Fruit fly (Drosophila melanogaster) whole organism, embryonic: Measurements from ENCODE around the gene CG17359.

Experiments
- Atf6 ChIP-seq: fragments of 200-800 bp; sonication (Bioruptor generic); IDR thresholded peaks from 2 replicates; pipeline ENCODE4 v1.3.6; 2022; ENCODE audit warnings: missing biosample characterization, missing genetic modification characterization
- Blimp-1 ChIP-seq: fragments of 200-800 bp; sonication (Bioruptor generic); optimal IDR thresholded peaks from 3 replicates; lab custom pipeline; 2018; ENCODE audit warnings: missing biosample characterization, missing genetic modification characterization, mild to moderate bottlenecking, moderate library complexity, missing genetic modification reagents
- C15 ChIP-seq: fragments of 200-800 bp; sonication (Bioruptor generic); IDR thresholded peaks from 3 replicates; pipeline ENCODE4 v1.3.6; 2022; ENCODE audit warnings: missing biosample characterization, missing genetic modification characterization
- CG10321 ChIP-seq: fragments of 200-800 bp; sonication (Bioruptor generic); IDR thresholded peaks from 2 replicates; pipeline ENCODE4 v1.3.6; 2022; ENCODE audit warnings: missing biosample characterization, missing genetic modification characterization
- CG10366 ChIP-seq: fragments of 200-800 bp; sonication (Bioruptor generic); IDR thresholded peaks from 2 replicates; pipeline ENCODE4 v1.3.6; 2022; ENCODE audit warnings: missing biosample characterization, missing genetic modification characterization
- CG11695 ChIP-seq: fragments of 200-800 bp; sonication (Bioruptor generic); IDR thresholded peaks from 3 replicates; pipeline ENCODE4 v1.3.6; 2022; ENCODE audit warnings: missing biosample characterization, missing genetic modification characterization
- CG11696 ChIP-seq: fragments of 200-800 bp; sonication (Bioruptor generic); IDR thresholded peaks from 2 replicates; pipeline ENCODE4 v1.3.6; 2022; ENCODE audit warnings: missing biosample characterization, missing genetic modification characterization
- CG13296 ChIP-seq: fragments of 200-800 bp; sonication (Bioruptor generic); optimal IDR thresholded peaks from 3 replicates; lab custom pipeline; 2018; ENCODE audit warnings: missing biosample characterization, mild to moderate bottlenecking, missing genetic modification characterization
- CG14965 ChIP-seq: fragments of 200-800 bp; sonication (Bioruptor generic); optimal IDR thresholded peaks from 2 replicates; lab custom pipeline; 2016; ENCODE audit warnings: missing biosample characterization, missing genetic modification characterization, borderline replicate concordance
- CG15479 ChIP-seq: fragments of 200-800 bp; sonication (Bioruptor generic); optimal IDR thresholded peaks from 3 replicates; lab custom pipeline; 2019; ENCODE audit warnings: missing biosample characterization, mild to moderate bottlenecking, missing genetic modification characterization, moderate library complexity
- CG15514 ChIP-seq: fragments of 200-800 bp; sonication (Bioruptor generic); optimal IDR thresholded peaks from 3 replicates; lab custom pipeline; 2017; ENCODE audit warnings: missing biosample characterization, missing genetic modification characterization, mild to moderate bottlenecking, moderate library complexity, missing genetic modification reagents
- CG17328 ChIP-seq: fragments of 200-800 bp; sonication (Bioruptor generic); IDR thresholded peaks from 2 replicates; pipeline ENCODE4 v1.3.6; 2022; ENCODE audit warnings: missing biosample characterization, missing genetic modification characterization
- CG18764 ChIP-seq: fragments of 200-800 bp; sonication (Bioruptor generic); optimal IDR thresholded peaks from 3 replicates; lab custom pipeline; 2016; ENCODE audit warnings: missing biosample characterization, missing genetic modification characterization
- CG30020 ChIP-seq: fragments of 200-800 bp; optimal IDR thresholded peaks from 2 replicates; lab custom pipeline; 2019; ENCODE audit warnings: missing biosample characterization, mild to moderate bottlenecking, missing genetic modification characterization, moderate library complexity
- CG32767 ChIP-seq: fragments of 200-800 bp; sonication (Bioruptor generic); IDR thresholded peaks from 2 replicates; pipeline ENCODE4 v1.3.6; 2022; ENCODE audit warnings: missing biosample characterization, missing genetic modification characterization
- CG3407 ChIP-seq: fragments of 200-800 bp; sonication (Bioruptor generic); optimal IDR thresholded peaks from 2 replicates; lab custom pipeline; 2018; ENCODE audit warnings: missing biosample characterization, mild to moderate bottlenecking, missing genetic modification characterization
- CG5953 ChIP-seq: fragments of 200-800 bp; sonication (Bioruptor generic); IDR thresholded peaks from 2 replicates; pipeline ENCODE4 v1.3.6; 2022; ENCODE audit warnings: missing biosample characterization, missing genetic modification characterization
- CG9727 ChIP-seq: fragments of 200-800 bp; sonication (Bioruptor generic); optimal IDR thresholded peaks from 3 replicates; lab custom pipeline; 2017; ENCODE audit warnings: missing biosample characterization, mild to moderate bottlenecking, missing genetic modification characterization
- CHES-1-like ChIP-seq: fragments of 200-800 bp; sonication (Bioruptor generic); optimal IDR thresholded peaks from 2 replicates; lab custom pipeline; 2016; ENCODE audit warnings: missing biosample characterization, missing genetic modification characterization
- Drgx ChIP-seq: fragments of 200-800 bp; sonication (Bioruptor generic); IDR thresholded peaks from 2 replicates; pipeline ENCODE4 v1.3.6; 2022; ENCODE audit warnings: missing biosample characterization, missing genetic modification characterization
- Elba2 ChIP-seq: fragments of 200-800 bp; sonication (Bioruptor generic); optimal IDR thresholded peaks from 3 replicates; lab custom pipeline; 2016; ENCODE audit warnings: missing biosample characterization, missing genetic modification characterization
- Fer1 ChIP-seq: fragments of 200-800 bp; sonication (Bioruptor generic); optimal IDR thresholded peaks from 2 replicates; lab custom pipeline; 2017; ENCODE audit warnings: missing biosample characterization, mild to moderate bottlenecking, missing genetic modification characterization
- GATAe ChIP-seq: fragments of 200-800 bp; sonication (Bioruptor generic); conservative IDR thresholded peaks from 2 replicates; pipeline ENCODE4 v1.3.6; 2022; ENCODE audit warnings: missing biosample characterization, missing genetic modification characterization
- Gug ChIP-seq: fragments of 200-800 bp; sonication (Bioruptor generic); IDR thresholded peaks from 4 replicates; pipeline ENCODE4 v1.3.6; 2022; ENCODE audit warnings: missing biosample characterization, missing genetic modification characterization
- HmgZ ChIP-seq: fragments of 200-800 bp; sonication (Bioruptor generic); optimal IDR thresholded peaks from 2 replicates; lab custom pipeline; 2018; ENCODE audit warnings: missing biosample characterization, mild to moderate bottlenecking, missing genetic modification characterization
- Hr51 ChIP-seq, 2 experiments: fragments of 200-800 bp; sonication (Bioruptor generic); optimal IDR thresholded peaks; 2 replicates in 1 of 2; 3 replicates in 1 of 2; lab custom pipeline; 2016 to 2018; ENCODE audit warnings: missing biosample characterization in 2 of 2, missing genetic modification characterization in 2 of 2, mild to moderate bottlenecking in 1 of 2, moderate library complexity in 1 of 2
- Hsf ChIP-seq: fragments of 200-800 bp; sonication (Bioruptor generic); optimal IDR thresholded peaks from 3 replicates; lab custom pipeline; 2016; ENCODE audit warnings: missing biosample characterization, missing genetic modification characterization
- Med ChIP-seq: fragments of 200-800 bp; sonication (Bioruptor generic); peaks from one replicate; lab custom pipeline; 2016; ENCODE audit warnings: missing biosample characterization, missing genetic modification characterization, mild to moderate bottlenecking, inconsistent platforms, moderate library complexity
- Rfx ChIP-seq: fragments of 200-800 bp; sonication (Bioruptor generic); IDR thresholded peaks from 2 replicates; pipeline ENCODE4 v1.3.6; 2022; ENCODE audit warnings: missing biosample characterization, missing genetic modification characterization
- Trl ChIP-seq, 3 experiments: fragments of >200 bp in 2 of 3; fragments of 200-800 bp in 1 of 3; sonication (Bioruptor generic) in 1 of 3; optimal IDR thresholded peaks; 2 replicates in 1 of 3; 3 replicates in 2 of 3; lab custom pipeline; 2016 to 2017; ENCODE audit warnings: missing biosample characterization in 1 of 3, missing genetic modification characterization in 1 of 3
- Xbp1 ChIP-seq: fragments of 200-800 bp; sonication (Bioruptor generic); optimal IDR thresholded peaks from 3 replicates; lab custom pipeline; 2016; ENCODE audit warnings: missing biosample characterization, mild to moderate bottlenecking, missing genetic modification characterization
- bab2 ChIP-seq: fragments of 200-800 bp; sonication (Bioruptor generic); optimal IDR thresholded peaks from 2 replicates; lab custom pipeline; 2016; ENCODE audit warnings: missing biosample characterization, missing genetic modification characterization
- cg ChIP-seq: fragments of 200-800 bp; sonication (Bioruptor generic); optimal IDR thresholded peaks from 3 replicates; lab custom pipeline; 2019; ENCODE audit warnings: missing biosample characterization, mild to moderate bottlenecking, missing genetic modification characterization, moderate library complexity
- chn ChIP-seq: fragments of 200-800 bp; sonication (Bioruptor generic); optimal IDR thresholded peaks from 2 replicates; lab custom pipeline; 2016; ENCODE audit warnings: missing biosample characterization, missing genetic modification characterization
- crc ChIP-seq: fragments of 200-800 bp; sonication (Bioruptor generic); optimal IDR thresholded peaks from 2 replicates; lab custom pipeline; 2016; ENCODE audit warnings: missing biosample characterization, missing genetic modification characterization
- dysf ChIP-seq: fragments of 200-800 bp; sonication (Bioruptor generic); IDR thresholded peaks from 3 replicates; pipeline ENCODE4 v1.3.6; 2022; ENCODE audit warnings: missing biosample characterization, missing genetic modification characterization
- ems ChIP-seq: fragments of 200-800 bp; sonication (Bioruptor generic); optimal IDR thresholded peaks from 3 replicates; lab custom pipeline; 2016; ENCODE audit warnings: missing biosample characterization, missing genetic modification characterization
- esg ChIP-seq: fragments of 200-800 bp; sonication (Bioruptor generic); conservative IDR thresholded peaks from 2 replicates; pipeline ENCODE4 v1.3.6; 2022; ENCODE audit warnings: missing biosample characterization, missing genetic modification characterization
- fu2 ChIP-seq: fragments of 200-800 bp; sonication (Bioruptor generic); optimal IDR thresholded peaks from 2 replicates; lab custom pipeline; 2016; ENCODE audit warnings: missing biosample characterization, missing genetic modification characterization
- h ChIP-seq: fragments of >200 bp; optimal IDR thresholded peaks from 2 replicates; lab custom pipeline; 2017
- hth ChIP-seq: fragments of >200 bp; optimal IDR thresholded peaks from 2 replicates; lab custom pipeline; 2017; ENCODE audit warnings: inconsistent platforms
- lmd ChIP-seq: fragments of 200-800 bp; sonication (Bioruptor generic); IDR thresholded peaks from 2 replicates; pipeline ENCODE4 v1.3.6; 2022; ENCODE audit warnings: missing biosample characterization, missing genetic modification characterization
- oc ChIP-seq: fragments of 200-800 bp; sonication (Bioruptor generic); optimal IDR thresholded peaks from 2 replicates; lab custom pipeline; 2018; ENCODE audit warnings: missing biosample characterization, mild to moderate bottlenecking, missing genetic modification characterization, moderate library complexity
- phol ChIP-seq: fragments of 200-800 bp; sonication (Bioruptor generic); optimal IDR thresholded peaks from 3 replicates; lab custom pipeline; 2018; ENCODE audit warnings: missing biosample characterization, mild to moderate bottlenecking, missing genetic modification characterization, moderate library complexity
- ranshi ChIP-seq: fragments of 200-800 bp; sonication (Bioruptor generic); IDR thresholded peaks from 2 replicates; pipeline ENCODE4 v1.3.6; 2022; ENCODE audit warnings: missing biosample characterization, missing genetic modification characterization
- seq ChIP-seq: fragments of 200-800 bp; sonication (Bioruptor generic); IDR thresholded peaks from 2 replicates; pipeline ENCODE4 v1.3.6; 2022; ENCODE audit warnings: missing biosample characterization, missing genetic modification characterization
- stc ChIP-seq: fragments of 200-800 bp; sonication (Bioruptor generic); IDR thresholded peaks from 2 replicates; pipeline ENCODE4 v1.3.6; 2022; ENCODE audit warnings: missing biosample characterization, missing genetic modification characterization
- stwl ChIP-seq: fragments of 200-800 bp; sonication (Bioruptor generic); optimal IDR thresholded peaks from 3 replicates; lab custom pipeline; 2018; ENCODE audit warnings: missing biosample characterization, mild to moderate bottlenecking, missing genetic modification characterization, moderate library complexity
- tll ChIP-seq, 2 experiments: fragments of 200-800 bp in 1 of 2; fragments of >200 bp in 1 of 2; sonication (Bioruptor generic) in 1 of 2; optimal IDR thresholded peaks; 2 replicates each; lab custom pipeline; 2017 to 2019; ENCODE audit warnings: missing biosample characterization in 2 of 2, missing genetic modification characterization in 2 of 2, mild to moderate bottlenecking in 1 of 2, moderate library complexity in 1 of 2

Gene CG17359

DNA sequence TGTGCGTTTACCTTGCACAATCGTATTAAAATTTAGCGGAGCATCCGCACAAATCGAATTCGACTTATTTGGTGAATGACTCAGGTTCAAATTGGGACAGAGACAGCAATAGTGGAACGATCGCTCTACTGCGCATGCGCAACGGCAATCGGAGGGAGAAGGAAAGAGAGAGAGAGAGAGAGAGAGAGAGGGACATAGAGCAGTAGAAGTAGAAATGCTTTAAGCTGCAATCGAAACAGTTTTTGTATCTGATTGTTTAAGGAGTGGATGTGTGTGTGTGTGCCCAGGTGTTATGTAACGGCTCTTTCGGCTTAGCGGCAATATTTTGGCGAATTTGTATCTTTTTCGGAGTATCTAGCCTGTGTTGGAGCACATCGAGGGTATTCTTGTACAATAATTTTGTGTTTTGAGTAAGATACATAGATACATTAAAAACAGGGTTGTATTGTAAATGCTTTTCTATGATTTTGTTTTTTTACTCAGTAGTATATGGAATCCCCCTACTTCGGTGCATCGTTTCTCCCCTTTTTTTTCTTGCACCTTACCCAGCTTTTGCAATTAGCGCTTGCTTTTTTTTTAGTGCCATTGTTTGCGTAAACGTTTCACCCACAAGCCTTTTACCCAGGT, 49.5 kb downstream of the CG17359 start:
- peak; percentile 21 to 48 for TF ChIP-seq Trl (optimal IDR thresholded peaks at IDR 0.05; lab: Kevin White, UChicago)
- no peak for TF ChIP-seq Trl (GFP tag; optimal IDR thresholded peaks at IDR 0.05; lab: Kevin White, UChicago)
- no peak for TF ChIP-seq CG14965 (GFP tag; lab: Kevin White, UChicago)
- TF ChIP-seq stc (GFP tag; lab: Robert Waterston, UW) = peak; percentile 56; the same call in 1 of the 2 replicates
- peak; percentile 35; the same call in 1 of the 2 replicates for TF ChIP-seq ranshi (GFP tag; lab: Robert Waterston, UW)
- no peak for TF ChIP-seq CG13296 (GFP tag; lab: Kevin White, UChicago)
- TF ChIP-seq CG11696 (GFP tag; lab: Robert Waterston, UW) = 0 out of 2 replicates have a peak, but pooled peaks have one; percentile 30
- TF ChIP-seq CG5953 (GFP tag; lab: Robert Waterston, UW) = 0 out of 2 replicates have a peak, but pooled peaks have one; percentile 24
- no peak for TF ChIP-seq CG3407 (GFP tag; lab: Kevin White, UChicago)
- no peak; the same call in none of the 2 replicates for TF ChIP-seq CG10366 (GFP tag; lab: Robert Waterston, UW)
- TF ChIP-seq lmd = no peak
- peak; percentile 47 for TF ChIP-seq cg (GFP tag; lab: Kevin White, UChicago)
- TF ChIP-seq hth (lab: Kevin White, UChicago) = no peak
- TF ChIP-seq Fer1 (GFP tag; lab: Kevin White, UChicago) = no peak
- no peak for TF ChIP-seq HmgZ (tag; lab: Kevin White, UChicago)
- TF ChIP-seq phol = peak; percentile 16
- TF ChIP-seq Blimp-1 (GFP tag; lab: Kevin White, UChicago) = no peak
- peak; percentile 50; the same call in 2 of the 3 replicates for TF ChIP-seq CG11695
- TF ChIP-seq chn (GFP tag; lab: Kevin White, UChicago) = no peak
- TF ChIP-seq C15 = no peak
- peak; percentile 22 for TF ChIP-seq Xbp1 (GFP tag; lab: Kevin White, UChicago)
- no peak for TF ChIP-seq ems
- no peak for TF ChIP-seq fu2
- peak in 1 of 2 experiments; percentile 34 for TF ChIP-seq Hr51 (GFP tag; optimal IDR thresholded peaks at IDR 0.05; lab: Kevin White, UChicago)
- peak; percentile 16 for TF ChIP-seq Elba2
- TF ChIP-seq Rfx = 0 out of 2 replicates have a peak, but pooled peaks have one; percentile 7
- TF ChIP-seq Hsf (GFP tag; lab: Kevin White, UChicago) = peak; percentile 8
- TF ChIP-seq tll (GFP tag; optimal IDR thresholded peaks at IDR 0.05; lab: Kevin White, UChicago) = peak in 1 of 2 experiments; percentile 73
- 0 out of 2 replicates have a peak, but pooled peaks have one; percentile 17 for TF ChIP-seq esg
- peak; percentile 63 for TF ChIP-seq Drgx (GFP tag; lab: Robert Waterston, UW)
- peak; percentile 39 for TF ChIP-seq CG15479 (GFP tag; lab: Kevin White, UChicago)
- TF ChIP-seq CG9727 (GFP tag; lab: Kevin White, UChicago) = peak; percentile 31
- TF ChIP-seq CG17328 (GFP tag; lab: Robert Waterston, UW) = peak; percentile 44; the same call in 1 of the 2 replicates
- no peak for TF ChIP-seq CG15514
- TF ChIP-seq GATAe (GFP tag; lab: Robert Waterston, UW) = no peak
- TF ChIP-seq Med = peak; percentile 60
- no peak for TF ChIP-seq h
- TF ChIP-seq CG10321 (GFP tag; lab: Robert Waterston, UW) = peak; percentile 74
- no peak for TF ChIP-seq bab2 (GFP tag; lab: Kevin White, UChicago)
- TF ChIP-seq Gug (GFP tag; lab: Robert Waterston, UW) = no peak
- no peak for TF ChIP-seq CG18764 (GFP tag; lab: Kevin White, UChicago)
- no peak for TF ChIP-seq crc
- TF ChIP-seq CHES-1-like = peak; percentile 16
- TF ChIP-seq oc = peak; percentile 38
- peak; percentile 45; the same call in 1 of the 2 replicates for TF ChIP-seq seq
- peak; percentile 47 for TF ChIP-seq stwl
- TF ChIP-seq CG30020 = no peak
- TF ChIP-seq Atf6 (GFP tag; lab: Robert Waterston, UW) = 0 out of 2 replicates have a peak, but pooled peaks have one; percentile 25
- TF ChIP-seq dysf (GFP tag; lab: Robert Waterston, UW) = no peak
- 0 out of 2 replicates have a peak, but pooled peaks have one; percentile 30 for TF ChIP-seq CG32767 (GFP tag; lab: Robert Waterston, UW)
